Fruit fly (Drosophila melanogaster) whole organism, wandering third instar larva: Measurements from ENCODE around the gene PolE2.

Source experiments
- Abd-B ChIP-seq: fragments of >200 bp; optimal IDR thresholded peaks from 2 replicates; lab custom pipeline; 2017; ENCODE audit warnings: missing biosample characterization, missing genetic modification characterization
- CG32264 ChIP-seq: fragments of 200-800 bp; sonication (Bioruptor generic); optimal IDR thresholded peaks from 2 replicates; lab custom pipeline; 2016; ENCODE audit warnings: missing biosample characterization, missing genetic modification characterization
- CG9705 ChIP-seq: fragments of 200-800 bp; sonication (Bioruptor generic); optimal IDR thresholded peaks from 2 replicates; lab custom pipeline; 2018; ENCODE audit warnings: missing biosample characterization, mild to moderate bottlenecking, missing genetic modification characterization
- CrebA ChIP-seq: fragments of 200-800 bp; sonication (Bioruptor generic); optimal IDR thresholded peaks from 2 replicates; lab custom pipeline; 2016; ENCODE audit warnings: missing biosample characterization, mild to moderate bottlenecking, missing genetic modification characterization, borderline replicate concordance
- Dfd ChIP-seq: fragments of >200 bp; optimal IDR thresholded peaks from 2 replicates; lab custom pipeline; 2017; ENCODE audit warnings: missing biosample characterization, missing genetic modification characterization
- Dif ChIP-seq: fragments of 200-275, 200-300 bp; sonication (Bioruptor generic); optimal IDR thresholded peaks from 2 replicates; lab custom pipeline; 2018; ENCODE audit warnings: missing biosample characterization, missing genetic modification characterization; ENCODE audit not compliant: partially characterized antibody
- GATAd ChIP-seq: sonication (Bioruptor generic); optimal IDR thresholded peaks from 2 replicates; lab custom pipeline; 2016; ENCODE audit warnings: missing biosample characterization, missing genetic modification characterization
- HLH106 ChIP-seq: fragments of 200-800 bp; optimal IDR thresholded peaks from 3 replicates; lab custom pipeline; 2019; ENCODE audit warnings: missing biosample characterization, mild to moderate bottlenecking, missing genetic modification characterization, moderate library complexity
- Hnf4 ChIP-seq: fragments of 200-800 bp; sonication (Bioruptor generic); optimal IDR thresholded peaks from 2 replicates; lab custom pipeline; 2016; ENCODE audit warnings: missing biosample characterization, mild to moderate bottlenecking, missing genetic modification characterization
- Hr78 ChIP-seq: fragments of >200 bp; optimal IDR thresholded peaks from 2 replicates; lab custom pipeline; 2017; ENCODE audit warnings: missing biosample characterization, missing genetic modification characterization
- Hr83 ChIP-seq: fragments of 200-300 bp; sonication (Bioruptor generic); optimal IDR thresholded peaks from 2 replicates; lab custom pipeline; 2016; ENCODE audit warnings: missing biosample characterization, mild to moderate bottlenecking, missing genetic modification characterization, moderate library complexity; ENCODE audit not compliant: poor library complexity, severe bottlenecking
- Jra ChIP-seq: sonication (Bioruptor generic); optimal IDR thresholded peaks from 2 replicates; lab custom pipeline; 2016; ENCODE audit warnings: missing biosample characterization, missing genetic modification characterization
- Mio ChIP-seq: sonication (Bioruptor generic); optimal IDR thresholded peaks from 2 replicates; lab custom pipeline; 2016; ENCODE audit warnings: missing biosample characterization, missing genetic modification characterization
- Myc ChIP-seq: fragments of >200 bp; optimal IDR thresholded peaks from 2 replicates; lab custom pipeline; 2017
- N ChIP-seq: fragments of >200 bp; optimal IDR thresholded peaks from 2 replicates; lab custom pipeline; 2018; ENCODE audit warnings: missing biosample characterization, missing external identifiers, missing genetic modification characterization
- OdsH ChIP-seq: fragments of 200-800 bp; sonication (Bioruptor generic); optimal IDR thresholded peaks from 2 replicates; lab custom pipeline; 2016; ENCODE audit warnings: missing biosample characterization, mild to moderate bottlenecking, missing genetic modification characterization
- Rel ChIP-seq, 2 experiments: fragments of 200-800 bp; sonication (Bioruptor generic) in 1 of 2; optimal IDR thresholded peaks; 2 replicates in 1 of 2; 3 replicates in 1 of 2; lab custom pipeline; 2016 to 2019; ENCODE audit warnings: mild to moderate bottlenecking in 2 of 2, missing biosample characterization in 2 of 2, missing genetic modification characterization in 2 of 2, moderate library complexity in 1 of 2
- Sp1 ChIP-seq: fragments of 200-800 bp; sonication (Bioruptor generic); optimal IDR thresholded peaks from 3 replicates; lab custom pipeline; 2019; ENCODE audit warnings: missing biosample characterization, mild to moderate bottlenecking, missing genetic modification characterization, moderate library complexity
- Vsx2 ChIP-seq: fragments of 200-300, 225-300 bp; sonication (Bioruptor generic); optimal IDR thresholded peaks from 2 replicates; lab custom pipeline; 2018; ENCODE audit warnings: missing biosample characterization, missing genetic modification characterization; ENCODE audit not compliant: partially characterized antibody
- br ChIP-seq: fragments of 200-800 bp; sonication (Bioruptor generic); optimal IDR thresholded peaks from 2 replicates; lab custom pipeline; 2016; ENCODE audit warnings: missing biosample characterization, missing genetic modification characterization
- brk ChIP-seq: fragments of 200-800 bp; sonication (Bioruptor generic); optimal IDR thresholded peaks from 2 replicates; lab custom pipeline; 2016; ENCODE audit warnings: missing biosample characterization, mild to moderate bottlenecking, missing genetic modification characterization
- dl ChIP-seq, 2 experiments: fragments of 175-275, 200-275 bp in 1 of 2; fragments of 200-275 bp in 1 of 2; sonication (Bioruptor generic); optimal IDR thresholded peaks; lab custom pipeline; 2018; ENCODE audit warnings: mild to moderate bottlenecking in 2 of 2, missing biosample characterization in 2 of 2, missing genetic modification characterization in 2 of 2, moderate library complexity in 2 of 2; ENCODE audit not compliant: partially characterized antibody in 2 of 2, insufficient read depth in 1 of 2
- dmrt93B ChIP-seq: fragments of 200-800 bp; sonication (Bioruptor generic); optimal IDR thresholded peaks from 2 replicates; lab custom pipeline; 2018; ENCODE audit warnings: missing biosample characterization, mild to moderate bottlenecking, missing genetic modification characterization
- dsf ChIP-seq: sonication (Bioruptor generic); optimal IDR thresholded peaks from 2 replicates; lab custom pipeline; 2016; ENCODE audit warnings: missing biosample characterization, missing genetic modification characterization, borderline replicate concordance
- ey ChIP-seq: fragments of 200-800 bp; sonication (Bioruptor generic); optimal IDR thresholded peaks from 2 replicates; lab custom pipeline; 2016; ENCODE audit warnings: missing biosample characterization, missing genetic modification characterization
- foxo ChIP-seq, 2 experiments: fragments of 200-800 bp; sonication (Bioruptor generic); optimal IDR thresholded peaks; 2 replicates in 1 of 2; 3 replicates in 1 of 2; lab custom pipeline; 2016 to 2017; ENCODE audit warnings: missing biosample characterization in 2 of 2, missing genetic modification characterization in 2 of 2
- fru ChIP-seq: fragments of 200-800 bp; sonication (Bioruptor generic); optimal IDR thresholded peaks from 3 replicates; lab custom pipeline; 2016; ENCODE audit warnings: missing biosample characterization, mild to moderate bottlenecking, missing genetic modification characterization
- h ChIP-seq: fragments of 200-800 bp; sonication (Bioruptor generic); optimal IDR thresholded peaks from 3 replicates; lab custom pipeline; 2016; ENCODE audit warnings: missing biosample characterization, mild to moderate bottlenecking, missing genetic modification characterization
- jim ChIP-seq: fragments of 175-275, 200-325 bp; sonication (Bioruptor generic); optimal IDR thresholded peaks from 2 replicates; lab custom pipeline; 2016; ENCODE audit warnings: missing biosample characterization, mild to moderate bottlenecking, missing genetic modification characterization
- lola ChIP-seq: fragments of >200 bp; optimal IDR thresholded peaks from 2 replicates; lab custom pipeline; 2017; ENCODE audit warnings: missing biosample characterization, missing genetic modification characterization
- pan ChIP-seq: fragments of >200 bp; optimal IDR thresholded peaks from 2 replicates; lab custom pipeline; 2017
- psq ChIP-seq: fragments of 200-800 bp; sonication (Bioruptor generic); optimal IDR thresholded peaks from 3 replicates; lab custom pipeline; 2017; ENCODE audit warnings: missing biosample characterization, mild to moderate bottlenecking, missing genetic modification characterization, moderate library complexity
- rgr ChIP-seq: fragments of 200-800 bp; sonication (Bioruptor generic); optimal IDR thresholded peaks from 3 replicates; lab custom pipeline; 2016; ENCODE audit warnings: missing biosample characterization, mild to moderate bottlenecking, missing genetic modification characterization
- sage ChIP-seq: fragments of 200-800 bp; sonication (Bioruptor generic); optimal IDR thresholded peaks from 2 replicates; lab custom pipeline; 2016; ENCODE audit warnings: missing biosample characterization, mild to moderate bottlenecking, missing genetic modification characterization
- sv ChIP-seq: fragments of 200-800 bp; sonication (Bioruptor generic); optimal IDR thresholded peaks from 3 replicates; lab custom pipeline; 2016; ENCODE audit warnings: missing biosample characterization, missing genetic modification characterization
- tai ChIP-seq: sonication (Bioruptor generic); optimal IDR thresholded peaks from 2 replicates; lab custom pipeline; 2016; ENCODE audit warnings: missing biosample characterization, missing genetic modification characterization
- usp ChIP-seq: fragments of >200 bp; optimal IDR thresholded peaks from 2 replicates; lab custom pipeline; 2017; ENCODE audit warnings: missing biosample characterization, missing genetic modification characterization
- woc ChIP-seq: sonication (Bioruptor generic); optimal IDR thresholded peaks from 2 replicates; lab custom pipeline; 2016; ENCODE audit warnings: missing biosample characterization, mild to moderate bottlenecking, missing genetic modification characterization

Gene PolE2

dm6 chr3L:5869614-5870204 lies 27.5 kb downstream of the PolE2 start (continued):
- TF ChIP-seq Hr78 (GFP tag; lab: Kevin White, UChicago) (no peak), Hnf4 (GFP tag; lab: Kevin White, UChicago) (no peak), CG32264 (GFP tag; lab: Kevin White, UChicago) (no peak), ey (GFP tag; lab: Kevin White, UChicago) (peak; percentile 29), brk (GFP tag; lab: Kevin White, UChicago) (no peak), tai (GFP tag; lab: Kevin White, UChicago) (no peak), CrebA (GFP tag; lab: Kevin White, UChicago) (no peak), Sp1 (GFP tag; lab: Kevin White, UChicago) (no peak), fru (peak; percentile 47), dmrt93B (GFP tag; lab: Kevin White, UChicago) (peak; percentile 53), woc (no peak), dsf (GFP tag; lab: Kevin White, UChicago) (no peak), lola (GFP tag; lab: Kevin White, UChicago) (no peak)
- TF ChIP-seq, all 38 proteins: peak for 13

DNA sequence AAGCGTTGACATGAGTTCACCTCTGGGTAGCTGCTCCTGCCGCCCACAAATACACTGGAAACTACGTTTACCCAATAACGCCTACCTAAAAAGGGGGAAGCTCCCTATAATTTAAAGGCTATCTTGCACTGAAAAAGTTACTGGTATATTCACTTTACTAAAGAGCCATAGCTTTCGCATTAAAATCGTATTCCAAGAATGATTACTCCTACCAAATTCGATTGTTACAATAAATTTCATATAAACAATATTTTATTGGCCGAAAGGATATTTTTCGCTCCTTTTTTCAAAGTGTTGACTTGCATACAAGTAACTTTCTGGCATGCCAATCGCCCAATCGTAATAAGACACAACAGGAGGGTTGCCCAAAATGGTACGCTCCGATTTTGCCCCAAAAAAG lies 30.3 kb downstream of the PolE2 start:
- TF ChIP-seq sv (no peak), Myc (lab: Kevin White, UChicago) (no peak), CG32264 (GFP tag; lab: Kevin White, UChicago) (peak; percentile 9), Hnf4 (GFP tag; lab: Kevin White, UChicago) (peak; percentile 31), sage (no peak), fru (peak; percentile 59), foxo (GFP tag; optimal IDR thresholded peaks at IDR 0.05; lab: Kevin White, UChicago) (peak in 1 of 2 experiments; percentile 54), dsf (GFP tag; lab: Kevin White, UChicago) (no peak), pan (lab: Kevin White, UChicago) (no peak), Dfd (GFP tag; lab: Kevin White, UChicago) (no peak), N (GFP tag; lab: Kevin White, UChicago) (no peak), h (GFP tag; lab: Kevin White, UChicago) (peak; percentile 70), GATAd (GFP tag; lab: Kevin White, UChicago) (no peak), Jra (GFP tag; lab: Kevin White, UChicago) (no peak), psq (GFP tag; lab: Kevin White, UChicago) (peak; percentile 39), Abd-B (GFP tag; lab: Kevin White, UChicago) (no peak), Rel (GFP tag; optimal IDR thresholded peaks at IDR 0.05; lab: Kevin White, UChicago) (no peak), Rel (tag; optimal IDR thresholded peaks at IDR 0.05; lab: Kevin White, UChicago) (no peak), tai (GFP tag; lab: Kevin White, UChicago) (no peak), HLH106 (peak; percentile 62), brk (GFP tag; lab: Kevin White, UChicago) (no peak), lola (GFP tag; lab: Kevin White, UChicago) (no peak), woc (peak; percentile 56), CrebA (GFP tag; lab: Kevin White, UChicago) (no peak), Hr78 (GFP tag; lab: Kevin White, UChicago) (no peak), jim (GFP tag; lab: Kevin White, UChicago) (no peak), br (GFP tag; lab: Kevin White, UChicago) (peak; percentile 55), Mio (GFP tag; lab: Kevin White, UChicago) (no peak), Hr83 (GFP tag; lab: Kevin White, UChicago) (no peak), rgr (GFP tag; lab: Kevin White, UChicago) (peak; percentile 41), dl (GFP tag; optimal IDR thresholded peaks at IDR 0.05; lab: Kevin White, UChicago; ENCODE audit: insufficient read depth in 1 of 2, partially characterized antibody in 2 of 2) (no peak), ey (GFP tag; lab: Kevin White, UChicago) (peak; percentile 51), usp (no peak), OdsH (GFP tag; lab: Kevin White, UChicago) (peak; percentile 43), dmrt93B (GFP tag; lab: Kevin White, UChicago) (peak; percentile 46), Sp1 (GFP tag; lab: Kevin White, UChicago) (peak; percentile 47), Dif (GFP tag; lab: Kevin White, UChicago) (no peak), Vsx2 (no peak), CG9705 (GFP tag; lab: Kevin White, UChicago) (no peak)
